Worm (Caenorhabditis elegans) whole organism, L4/young adult: ENCODE results near the gene wht-1.

Experiments
- W03F9.2 ChIP-seq: fragments of 150-350 bp; optimal IDR thresholded peaks from 2 replicates; lab custom pipeline; 2014; ENCODE audit warnings: missing biosample characterization, missing genetic modification characterization
- him-1 ChIP-seq: sonication (generic microtip); optimal IDR thresholded peaks from 2 replicates; lab custom pipeline; 2016; ENCODE audit warnings: missing genotype, missing genetic modification reagents, missing genetic modification characterization, missing compliant biosample characterization

DNA sequence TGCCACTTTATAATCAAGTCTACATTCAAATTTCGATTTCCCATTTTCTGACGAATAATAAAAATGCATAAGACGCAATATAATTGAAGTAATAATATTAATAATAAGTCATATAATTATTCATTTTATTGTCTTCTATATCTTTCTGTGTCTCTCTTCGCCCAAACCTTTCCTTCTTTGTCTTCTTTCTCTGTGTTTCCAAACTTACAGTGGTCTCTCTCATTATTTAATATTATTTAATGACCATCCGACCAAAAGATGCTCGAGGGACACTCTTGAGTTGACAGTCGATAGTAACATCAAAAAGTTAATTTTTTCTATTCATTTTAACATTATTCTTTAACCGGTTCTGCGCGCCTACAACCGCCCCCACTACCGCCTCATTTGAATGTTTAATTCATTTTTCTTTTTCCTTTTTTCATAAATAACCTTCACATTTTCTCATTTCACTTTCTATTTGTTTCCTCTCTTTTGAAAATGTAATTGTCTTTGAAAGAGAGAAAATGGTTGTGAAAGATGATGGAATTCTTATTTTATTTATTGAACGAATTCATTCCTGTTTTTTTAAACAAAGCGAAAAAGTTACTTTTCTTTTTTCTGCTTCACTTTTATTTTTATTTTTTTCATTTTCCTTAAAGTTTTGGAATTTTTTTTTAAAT, 13.8 kb downstream of the wht-1 start:
- TF ChIP-seq him-1 (tag; lab: Kevin White, UChicago) (no peak), W03F9.2 (tag; lab: Kevin White, UChicago) (no peak)
